Worm (Caenorhabditis elegans) whole organism, L2 larva: Measurements from ENCODE around the gene mrpl-32.

ENCODE experiments used
- C34F6.9 ChIP-seq: fragments of 150-350 bp; optimal IDR thresholded peaks from 2 replicates; lab custom pipeline; 2014; ENCODE audit warnings: missing biosample characterization, missing genetic modification characterization
- F13H6.1 ChIP-seq: sonication (generic microtip); optimal IDR thresholded peaks from 2 replicates; lab custom pipeline; 2016; ENCODE audit warnings: missing genetic modification characterization, missing compliant biosample characterization
- R02D3.7 ChIP-seq: fragments of 150-350 bp; optimal IDR thresholded peaks from 2 replicates; lab custom pipeline; 2014; ENCODE audit warnings: missing biosample characterization, missing genetic modification characterization
- Y55F3AM.14 ChIP-seq: fragments of 200-800 bp; sonication (Bioruptor generic); optimal IDR thresholded peaks from 2 replicates; lab custom pipeline; 2018; ENCODE audit warnings: mild to moderate bottlenecking, missing genetic modification characterization, missing compliant biosample characterization
- ZK546.5 ChIP-seq: sonication (generic microtip); optimal IDR thresholded peaks from 2 replicates; lab custom pipeline; 2017; ENCODE audit warnings: missing biosample characterization, missing genetic modification characterization
- alr-1 ChIP-seq: fragments of 150-350 bp; optimal IDR thresholded peaks from 2 replicates; lab custom pipeline; 2014; ENCODE audit warnings: missing biosample characterization, missing genetic modification characterization
- ama-1 ChIP-seq: fragments of 150-350 bp; optimal IDR thresholded peaks from 2 replicates; lab custom pipeline; 2018; ENCODE audit warnings: inconsistent platforms
- ceh-16 ChIP-seq: fragments of 150-350 bp; optimal IDR thresholded peaks from 2 replicates; lab custom pipeline; 2014; ENCODE audit warnings: missing biosample characterization, missing genetic modification characterization
- ceh-82 ChIP-seq: fragments of 150-350 bp; optimal IDR thresholded peaks from 2 replicates; lab custom pipeline; 2014; ENCODE audit warnings: missing biosample characterization, missing genetic modification characterization
- crh-2 ChIP-seq: sonication (generic microtip); optimal IDR thresholded peaks from 2 replicates; lab custom pipeline; 2017; ENCODE audit warnings: missing biosample characterization, missing genetic modification characterization
- egl-27 ChIP-seq: sonication (generic microtip); optimal IDR thresholded peaks from 3 replicates; lab custom pipeline; 2017; ENCODE audit warnings: missing biosample characterization, missing genetic modification reagents, missing genetic modification characterization
- elt-1 ChIP-seq: fragments of 150-350 bp; optimal IDR thresholded peaks from 2 replicates; lab custom pipeline; 2014; ENCODE audit warnings: missing biosample characterization, missing genetic modification characterization
- fos-1 ChIP-seq: fragments of 150-350 bp; optimal IDR thresholded peaks from 2 replicates; lab custom pipeline; 2014; ENCODE audit warnings: missing biosample characterization, missing genetic modification characterization
- gmeb-1 ChIP-seq: fragments of 150-350 bp; optimal IDR thresholded peaks from 2 replicates; lab custom pipeline; 2014; ENCODE audit warnings: missing biosample characterization, missing genetic modification characterization
- lin-11 ChIP-seq: fragments of 150-350 bp; sonication (generic microtip); optimal IDR thresholded peaks from 2 replicates; lab custom pipeline; 2014; ENCODE audit warnings: missing biosample characterization, missing genetic modification characterization, inconsistent platforms, mixed read lengths
- lin-13 ChIP-seq: fragments of 150-350 bp; optimal IDR thresholded peaks from 2 replicates; lab custom pipeline; 2014; ENCODE audit warnings: missing biosample characterization, missing genetic modification reagents, missing genetic modification characterization
- lin-39 ChIP-seq: fragments of 150-350 bp; optimal IDR thresholded peaks from 2 replicates; lab custom pipeline; 2014; ENCODE audit warnings: missing biosample characterization, missing genetic modification reagents, missing genetic modification characterization
- lsy-2 ChIP-seq, 2 experiments: fragments of 150-350 bp in 1 of 2; sonication (generic microtip) in 1 of 2; optimal IDR thresholded peaks; 2 replicates each; lab custom pipeline; 2014 to 2017; ENCODE audit warnings: missing biosample characterization in 2 of 2, missing genetic modification characterization in 2 of 2
- mbf-1 ChIP-seq: sonication (generic microtip); optimal IDR thresholded peaks from 2 replicates; lab custom pipeline; 2017; ENCODE audit warnings: missing biosample characterization, missing genetic modification characterization
- mdl-1 ChIP-seq, 2 experiments: fragments of 150-350 bp in 1 of 2; sonication (generic microtip) in 1 of 2; optimal IDR thresholded peaks; 2 replicates each; lab custom pipeline; 2017; ENCODE audit warnings: missing biosample characterization in 2 of 2, missing genetic modification characterization in 2 of 2
- nhr-10 ChIP-seq: sonication (generic microtip); optimal IDR thresholded peaks from 2 replicates; lab custom pipeline; 2017; ENCODE audit warnings: missing biosample characterization, missing genetic modification characterization
- nhr-11 ChIP-seq: fragments of 150-350 bp; optimal IDR thresholded peaks from 2 replicates; lab custom pipeline; 2014; ENCODE audit warnings: missing biosample characterization, missing genetic modification characterization
- nhr-129 ChIP-seq: fragments of 150-350 bp; optimal IDR thresholded peaks from 2 replicates; lab custom pipeline; 2014; ENCODE audit warnings: missing biosample characterization, missing genetic modification characterization
- nhr-21 ChIP-seq: fragments of 150-350 bp; optimal IDR thresholded peaks from 2 replicates; lab custom pipeline; 2014; ENCODE audit warnings: missing biosample characterization, missing genetic modification characterization
- nhr-23 ChIP-seq: fragments of 150-350 bp; optimal IDR thresholded peaks from 2 replicates; lab custom pipeline; 2014; ENCODE audit warnings: missing biosample characterization, missing genetic modification reagents, missing genetic modification characterization
- nhr-25 ChIP-seq: fragments of 150-350 bp; sonication (generic microtip); optimal IDR thresholded peaks from 3 replicates; lab custom pipeline; 2014; ENCODE audit warnings: missing biosample characterization, missing genetic modification characterization
- nhr-77 ChIP-seq: fragments of 150-350 bp; optimal IDR thresholded peaks from 2 replicates; lab custom pipeline; 2014; ENCODE audit warnings: missing biosample characterization, missing genetic modification characterization
- peb-1 ChIP-seq: fragments of 150-350 bp; optimal IDR thresholded peaks from 2 replicates; lab custom pipeline; 2014; ENCODE audit warnings: missing biosample characterization, missing genetic modification characterization
- sem-4 ChIP-seq: fragments of 150-350 bp; optimal IDR thresholded peaks from 2 replicates; lab custom pipeline; 2014; ENCODE audit warnings: missing biosample characterization, missing genetic modification reagents, missing genetic modification characterization
- skn-1 ChIP-seq: sonication (generic microtip); optimal IDR thresholded peaks from 2 replicates; lab custom pipeline; 2017; ENCODE audit warnings: missing biosample characterization, missing genetic modification characterization
- sma-3 ChIP-seq: sonication (generic microtip); optimal IDR thresholded peaks from 2 replicates; lab custom pipeline; 2016; ENCODE audit warnings: missing genetic modification reagents, missing genetic modification characterization, missing compliant biosample characterization
- sma-9 ChIP-seq, 2 experiments: fragments of 150-350 bp in 1 of 2; sonication (generic microtip) in 1 of 2; optimal IDR thresholded peaks; 2 replicates each; lab custom pipeline; 2014 to 2016; ENCODE audit warnings: missing genetic modification characterization in 2 of 2, mild to moderate bottlenecking in 1 of 2, missing biosample characterization in 1 of 2, missing compliant biosample characterization in 1 of 2, missing genetic modification reagents in 1 of 2, moderate library complexity in 1 of 2
- snpc-4 ChIP-seq: fragments of 150-350 bp; optimal IDR thresholded peaks from 2 replicates; lab custom pipeline; 2014; ENCODE audit warnings: missing biosample characterization, missing genetic modification characterization
- unc-55 ChIP-seq: fragments of 150-350 bp; sonication (generic microtip); optimal IDR thresholded peaks from 3 replicates; lab custom pipeline; 2014; ENCODE audit warnings: missing biosample characterization, missing genetic modification reagents, missing genetic modification characterization
- zag-1 ChIP-seq: fragments of 150-350 bp; optimal IDR thresholded peaks from 2 replicates; lab custom pipeline; 2014; ENCODE audit warnings: missing biosample characterization, missing genetic modification characterization
- ztf-11 ChIP-seq: sonication (generic microtip); optimal IDR thresholded peaks from 2 replicates; lab custom pipeline; 2017; ENCODE audit warnings: missing biosample characterization, missing genetic modification characterization
- ztf-4 ChIP-seq: fragments of 150-350 bp; optimal IDR thresholded peaks from 2 replicates; lab custom pipeline; 2014; ENCODE audit warnings: missing biosample characterization, missing genetic modification characterization

The mrpl-32 gene

ce11 chrIII:8432143-8432542, 17.4 kb upstream of the mrpl-32 start, which contains the start of gene ZK1236.5:
ZK1236.5 (minus strand) TSS chrIII:8432214.
- TF ChIP-seq crh-2 (tag; lab: Kevin White, UChicago) (peak; percentile 12), sma-3 (GFP tag; lab: Kevin White, UChicago) (peak; percentile 3), lin-13 (GFP tag; lab: Kevin White, UChicago) (peak; percentile 22), fos-1 (tag; lab: Kevin White, UChicago) (no peak), snpc-4 (tag; lab: Kevin White, UChicago) (no peak), nhr-21 (tag; lab: Kevin White, UChicago) (no peak), R02D3.7 (tag; lab: Kevin White, UChicago) (peak; percentile 90), nhr-10 (tag; lab: Kevin White, UChicago) (no peak), C34F6.9 (peak; percentile 58), nhr-129 (tag; lab: Kevin White, UChicago) (peak; percentile 17), gmeb-1 (tag; lab: Kevin White, UChicago) (peak; percentile 30), unc-55 (GFP tag; lab: Kevin White, UChicago) (peak; percentile 40), lsy-2 (tag; optimal IDR thresholded peaks at IDR 0.05; lab: Kevin White, UChicago) (peak; percentile 3 to 72), nhr-25 (tag; lab: Kevin White, UChicago) (peak; percentile 9)
- TF ChIP-seq, all 48 proteins: peak for 10

DNA sequence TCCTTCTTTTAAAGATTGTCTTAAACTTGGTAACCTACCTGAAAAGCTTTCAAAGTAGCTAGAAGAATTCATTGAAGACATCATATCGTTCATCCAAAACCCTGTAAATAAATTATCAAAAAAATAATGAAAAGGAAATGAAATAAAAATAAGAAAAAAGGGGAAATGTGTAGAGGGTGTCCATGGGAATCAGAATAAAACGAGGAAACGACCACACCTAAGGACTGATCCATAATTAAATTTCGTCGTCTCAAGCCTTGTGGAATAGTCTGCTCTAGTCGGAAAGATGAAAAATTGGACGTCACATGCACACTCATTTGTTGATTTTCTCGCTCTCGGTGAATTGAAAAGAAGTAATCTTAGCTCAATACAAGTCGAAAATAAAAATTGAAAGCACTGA, 14.5 kb upstream of the mrpl-32 start, which contains the start of gene ZK1236.9:
ZK1236.9 (minus strand) TSS at position 101 of the 400 bp plus-strand sequence.
- no peak for TF ChIP-seq snpc-4 (tag; lab: Kevin White, UChicago)
- TF ChIP-seq sma-3 (GFP tag; lab: Kevin White, UChicago): no peak
- no peak for TF ChIP-seq mdl-1 (tag; optimal IDR thresholded peaks at IDR 0.05; lab: Kevin White, UChicago)
- TF ChIP-seq ztf-11 (tag; lab: Kevin White, UChicago): no peak
- no peak for TF ChIP-seq lin-13 (GFP tag; lab: Kevin White, UChicago)
- TF ChIP-seq egl-27 (tag; lab: Kevin White, UChicago): no peak
- no peak for TF ChIP-seq mbf-1 (tag; lab: Kevin White, UChicago)
- no peak for TF ChIP-seq lin-11 (tag; lab: Kevin White, UChicago)
- no peak for TF ChIP-seq nhr-25 (tag; lab: Kevin White, UChicago)
- TF ChIP-seq unc-55 (GFP tag; lab: Kevin White, UChicago): no peak
- TF ChIP-seq nhr-11 (tag; lab: Kevin White, UChicago): no peak
- TF ChIP-seq nhr-10 (tag; lab: Kevin White, UChicago): no peak
- no peak for TF ChIP-seq sma-9 (GFP tag; optimal IDR thresholded peaks at IDR 0.05; lab: Kevin White, UChicago)
- TF ChIP-seq sma-9 (tag; optimal IDR thresholded peaks at IDR 0.05; lab: Kevin White, UChicago): no peak
- TF ChIP-seq elt-1 (tag; lab: Kevin White, UChicago): no peak
- no peak for TF ChIP-seq nhr-23 (tag; lab: Kevin White, UChicago)
- TF ChIP-seq skn-1 (tag; lab: Kevin White, UChicago): no peak

ce11 chrIII:8437763-8438414, 11.7 kb upstream of the mrpl-32 start:
- TF ChIP-seq ceh-16 (tag; lab: Kevin White, UChicago): no peak
- no peak for TF ChIP-seq lsy-2 (tag; optimal IDR thresholded peaks at IDR 0.05; lab: Kevin White, UChicago)
- TF ChIP-seq nhr-25 (tag; lab: Kevin White, UChicago): no peak
- TF ChIP-seq mbf-1 (tag; lab: Kevin White, UChicago): no peak

DNA sequence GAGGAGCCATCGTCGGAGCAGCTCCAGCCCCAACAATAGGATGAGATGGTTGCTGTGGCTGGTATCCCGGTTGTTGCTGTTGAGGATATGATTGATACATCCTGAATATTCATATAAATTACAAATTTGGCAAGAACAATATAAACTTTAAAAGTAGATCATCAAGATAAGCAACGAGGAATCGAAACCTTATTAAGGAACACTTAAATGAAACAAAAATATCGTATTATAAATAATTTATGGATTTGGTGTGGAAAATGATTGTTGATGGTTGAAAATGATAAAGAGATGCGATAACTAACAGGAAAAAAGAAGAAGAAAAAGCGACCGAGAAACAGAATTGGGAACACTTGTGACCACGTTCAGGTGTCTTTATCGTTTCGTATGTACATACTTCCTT, 10.2 kb upstream of the mrpl-32 start, which contains the start of gene pqn-96:
pqn-96 (minus strand) TSS at position 101 of the 400 bp plus-strand sequence.
- TF ChIP-seq nhr-10 (tag; lab: Kevin White, UChicago): no peak
- TF ChIP-seq R02D3.7 (tag; lab: Kevin White, UChicago): no peak

ce11 chrIII:8443557-8444131, 5.9 kb upstream of the mrpl-32 start, which contains the start of gene ufbp-1:
ufbp-1 (minus strand) TSS chrIII:8443607.
- TF ChIP-seq skn-1 (tag; lab: Kevin White, UChicago) (peak; percentile 94), mbf-1 (tag; lab: Kevin White, UChicago) (no peak), sma-9 (GFP tag; optimal IDR thresholded peaks at IDR 0.05; lab: Kevin White, UChicago) (peak; percentile 0), sma-9 (tag; optimal IDR thresholded peaks at IDR 0.05; lab: Kevin White, UChicago) (no peak), nhr-25 (tag; lab: Kevin White, UChicago) (peak; percentile 15), nhr-77 (tag; lab: Kevin White, UChicago) (no peak), gmeb-1 (tag; lab: Kevin White, UChicago) (peak; percentile 66), C34F6.9 (peak; percentile 93), lin-11 (tag; lab: Kevin White, UChicago) (peak; percentile 18), ztf-11 (tag; lab: Kevin White, UChicago) (no peak), F13H6.1 (peak; percentile 11), nhr-10 (tag; lab: Kevin White, UChicago) (no peak), ceh-82 (no peak), R02D3.7 (tag; lab: Kevin White, UChicago) (no peak), mdl-1 (tag; optimal IDR thresholded peaks at IDR 0.05; lab: Kevin White, UChicago) (no peak), nhr-23 (tag; lab: Kevin White, UChicago) (no peak), fos-1 (tag; lab: Kevin White, UChicago) (peak; percentile 33), peb-1 (tag; lab: Kevin White, UChicago) (no peak), zag-1 (tag; lab: Kevin White, UChicago) (no peak), alr-1 (tag; lab: Kevin White, UChicago) (no peak), snpc-4 (tag; lab: Kevin White, UChicago) (no peak), sma-3 (GFP tag; lab: Kevin White, UChicago) (peak; percentile 35), elt-1 (tag; lab: Kevin White, UChicago) (no peak), sem-4 (tag; lab: Kevin White, UChicago) (peak; percentile 71), ZK546.5 (tag; lab: Kevin White, UChicago) (no peak), ama-1 (lab: Kevin White, UChicago) (peak; percentile 100), unc-55 (GFP tag; lab: Kevin White, UChicago) (peak; percentile 38), ztf-4 (tag; lab: Kevin White, UChicago) (peak; percentile 100), egl-27 (tag; lab: Kevin White, UChicago) (no peak), lin-39 (tag; lab: Kevin White, UChicago) (no peak), Y55F3AM.14 (peak; percentile 67)
